Worm (Caenorhabditis elegans): Measurements from ENCODE around the gene K06B4.4.

DNA sequence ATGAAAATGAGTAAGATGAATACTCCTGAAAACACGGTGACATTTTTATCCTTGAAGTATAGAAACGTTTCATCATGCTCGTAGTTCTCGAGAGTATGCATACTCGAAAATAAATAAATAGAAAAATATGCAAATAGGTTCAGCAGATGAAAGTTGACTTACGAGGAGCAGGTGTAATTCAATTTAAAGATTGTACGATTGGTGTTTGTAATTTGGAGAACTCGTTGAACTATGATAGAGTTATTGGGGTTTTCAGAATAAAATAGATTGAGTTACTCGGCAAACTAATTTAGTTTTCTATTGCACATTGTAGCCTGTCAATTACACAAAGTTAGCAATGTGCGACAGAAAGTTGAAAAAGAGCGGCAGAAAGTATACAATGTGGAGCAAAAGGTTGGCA lies 30.1 kb upstream of the K06B4.4 start, which contains the start of gene srz-44:
- TF ChIP-seq ama-1 (optimal IDR thresholded peaks at IDR 0.05) (no peak), flt-1 (GFP tag; IDR thresholded peaks at IDR 0.05) (no peak), B0310.2 (tag; optimal IDR thresholded peaks at IDR 0.05) (no peak), pes-1 (GFP tag; IDR thresholded peaks at IDR 0.05) (no peak), hnd-1 (tag; optimal IDR thresholded peaks at IDR 0.05) (no peak), F13C5.2 (tag; optimal IDR thresholded peaks at IDR 0.05) (no peak), ceh-13 (GFP tag; optimal IDR thresholded peaks at IDR 0.05) (no peak), sea-1 (GFP tag; conservative IDR thresholded peaks at IDR 0.05) (no peak)
